Worm (Caenorhabditis elegans) whole organism, late embryonic: Measurements from ENCODE around the gene srd-39.

Experiments used
- nfya-1 ChIP-seq: sonication (generic microtip); optimal IDR thresholded peaks from 2 replicates; lab custom pipeline; 2017; ENCODE audit warnings: missing genetic modification characterization, mild to moderate bottlenecking, missing compliant biosample characterization, antibody characterized with exemption, moderate library complexity
- unc-42 ChIP-seq: sonication (generic microtip); optimal IDR thresholded peaks from 2 replicates; lab custom pipeline; 2016; ENCODE audit warnings: missing genotype, missing genetic modification characterization, missing compliant biosample characterization
- zip-5 ChIP-seq: sonication (generic microtip); optimal IDR thresholded peaks from 2 replicates; lab custom pipeline; 2016; ENCODE audit warnings: missing genetic modification characterization, missing compliant biosample characterization

DNA sequence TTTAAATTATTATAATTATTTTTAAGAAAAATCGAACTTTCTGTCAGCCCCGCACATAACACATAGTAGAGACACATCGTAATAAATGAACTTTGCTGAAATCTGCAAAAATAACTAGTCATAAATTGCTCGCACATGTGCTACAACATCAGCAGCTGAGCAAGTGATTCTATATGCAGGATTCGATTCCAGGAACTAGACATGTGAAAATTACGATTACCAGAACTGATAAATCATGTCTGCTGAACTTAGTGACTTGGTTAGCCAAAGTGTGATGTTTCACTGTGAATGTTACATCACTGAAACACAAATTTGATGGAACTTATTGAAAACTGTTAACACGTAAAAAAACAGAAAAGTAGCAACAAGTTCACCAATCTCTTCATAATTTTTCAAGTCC lies 46.8 kb upstream of the srd-39 start:
- TF ChIP-seq nfya-1 (tag; lab: Kevin White, UChicago) = no peak
- TF ChIP-seq zip-5 (tag; lab: Kevin White, UChicago) = no peak
- no peak for TF ChIP-seq unc-42
